Fruit fly (Drosophila melanogaster) whole organism, embryonic: ENCODE results near the gene CG12056.

Experiments
- Atf3 ChIP-seq: fragments of 200-800 bp; sonication (Bioruptor generic); optimal IDR thresholded peaks from 3 replicates; lab custom pipeline; 2016; ENCODE audit warnings: missing biosample characterization, missing genetic modification characterization
- B-H2 ChIP-seq: fragments of 200-800 bp; sonication (Bioruptor generic); optimal IDR thresholded peaks from 2 replicates; lab custom pipeline; 2018; ENCODE audit warnings: missing biosample characterization, mild to moderate bottlenecking, missing genetic modification characterization
- Bgb ChIP-seq: fragments of 200-800 bp; sonication (Bioruptor generic); IDR thresholded peaks from 2 replicates; pipeline ENCODE4 v1.3.6; 2022; ENCODE audit warnings: missing biosample characterization, missing genetic modification characterization; ENCODE audit not compliant: partially characterized antibody
- CG10209 ChIP-seq: fragments of 200-800 bp; sonication (Bioruptor generic); optimal IDR thresholded peaks from 3 replicates; lab custom pipeline; 2017; ENCODE audit warnings: missing biosample characterization, mild to moderate bottlenecking, missing genetic modification characterization, missing genetic modification reagents
- CG10366 ChIP-seq: fragments of 200-800 bp; sonication (Bioruptor generic); IDR thresholded peaks from 2 replicates; pipeline ENCODE4 v1.3.6; 2022; ENCODE audit warnings: missing biosample characterization, missing genetic modification characterization
- CG10979 ChIP-seq: fragments of 200-800 bp; sonication (Bioruptor generic); optimal IDR thresholded peaks from 2 replicates; lab custom pipeline; 2018; ENCODE audit warnings: missing biosample characterization, mild to moderate bottlenecking, missing genetic modification characterization, moderate library complexity
- CG11456 ChIP-seq: fragments of 200-800 bp; sonication (Bioruptor generic); IDR thresholded peaks from 3 replicates; pipeline ENCODE4 v1.3.6; 2022; ENCODE audit warnings: missing biosample characterization, missing genetic modification characterization
- CG11723 ChIP-seq: fragments of 200-800 bp; sonication (Bioruptor generic); optimal IDR thresholded peaks from 2 replicates; lab custom pipeline; 2017; ENCODE audit warnings: missing biosample characterization, mild to moderate bottlenecking, missing genetic modification characterization
- CG12104 ChIP-seq: fragments of 200-800 bp; sonication (Bioruptor generic); optimal IDR thresholded peaks from 3 replicates; lab custom pipeline; 2016; ENCODE audit warnings: missing biosample characterization, missing genetic modification characterization
- CG12155 ChIP-seq: fragments of 200-800 bp; sonication (Bioruptor generic); optimal IDR thresholded peaks from 3 replicates; lab custom pipeline; 2016; ENCODE audit warnings: missing biosample characterization, missing genetic modification characterization
- CG1233 ChIP-seq: fragments of 200-800 bp; sonication (Bioruptor generic); optimal IDR thresholded peaks from 4 replicates; lab custom pipeline; 2018; ENCODE audit warnings: missing biosample characterization, mild to moderate bottlenecking, missing genetic modification characterization
- CG15514 ChIP-seq: fragments of 200-800 bp; sonication (Bioruptor generic); optimal IDR thresholded peaks from 3 replicates; lab custom pipeline; 2017; ENCODE audit warnings: missing biosample characterization, missing genetic modification characterization, mild to moderate bottlenecking, moderate library complexity, missing genetic modification reagents
- CG15696 ChIP-seq: fragments of 200-800 bp; sonication (Bioruptor generic); optimal IDR thresholded peaks from 2 replicates; lab custom pipeline; 2019; ENCODE audit warnings: missing biosample characterization, mild to moderate bottlenecking, missing genetic modification characterization, moderate library complexity
- CG17568 ChIP-seq: fragments of 200-800 bp; sonication (Bioruptor generic); optimal IDR thresholded peaks from 2 replicates; lab custom pipeline; 2018; ENCODE audit warnings: missing biosample characterization, mild to moderate bottlenecking, missing genetic modification characterization, moderate library complexity
- CG17612 ChIP-seq: fragments of 200-800 bp; sonication (Bioruptor generic); IDR thresholded peaks from 2 replicates; pipeline ENCODE4 v1.3.6; 2022; ENCODE audit warnings: missing biosample characterization, missing genetic modification characterization
- CG1792 ChIP-seq: fragments of 200-800 bp; sonication (Bioruptor generic); optimal IDR thresholded peaks from 2 replicates; lab custom pipeline; 2016; ENCODE audit warnings: missing biosample characterization, missing genetic modification characterization
- CG1832 ChIP-seq: fragments of 200-800 bp; sonication (Bioruptor generic); optimal IDR thresholded peaks from 2 replicates; lab custom pipeline; 2017; ENCODE audit warnings: missing biosample characterization, mild to moderate bottlenecking, missing genetic modification characterization, inconsistent platforms
- CG3281 ChIP-seq: fragments of 200-800 bp; sonication (Bioruptor generic); optimal IDR thresholded peaks from 3 replicates; lab custom pipeline; 2017; ENCODE audit warnings: missing biosample characterization, mild to moderate bottlenecking, missing genetic modification characterization
- CG34224 ChIP-seq: fragments of 200-800 bp; sonication (Bioruptor generic); IDR thresholded peaks from 3 replicates; pipeline ENCODE4 v1.3.6; 2022; ENCODE audit warnings: missing biosample characterization, missing genetic modification characterization; ENCODE audit not compliant: partially characterized antibody
- CG3726 ChIP-seq: fragments of 200-800 bp; sonication (Bioruptor generic); IDR thresholded peaks from 3 replicates; pipeline ENCODE4, ENCODE4 v1.3.6; 2022; ENCODE audit warnings: missing biosample characterization, missing genetic modification characterization
- CG5245 ChIP-seq: fragments of 200-800 bp; sonication (Bioruptor generic); optimal IDR thresholded peaks from 3 replicates; lab custom pipeline; 2016; ENCODE audit warnings: missing biosample characterization, missing genetic modification characterization
- CG6654 ChIP-seq: fragments of 200-800 bp; sonication (Bioruptor generic); optimal IDR thresholded peaks from 2 replicates; lab custom pipeline; 2017; ENCODE audit warnings: missing biosample characterization, mild to moderate bottlenecking, missing genetic modification characterization
- CG7271 ChIP-seq: fragments of 200-800 bp; sonication (Bioruptor generic); optimal IDR thresholded peaks from 2 replicates; lab custom pipeline; 2018; ENCODE audit warnings: missing biosample characterization, mild to moderate bottlenecking, missing genetic modification characterization, moderate library complexity
- CG8944 ChIP-seq: fragments of 200-800 bp; sonication (Bioruptor generic); optimal IDR thresholded peaks from 3 replicates; lab custom pipeline; 2016; ENCODE audit warnings: missing biosample characterization, missing genetic modification characterization
- CG9876 ChIP-seq: fragments of 200-800 bp; sonication (Bioruptor generic); optimal IDR thresholded peaks from 2 replicates; lab custom pipeline; 2016; ENCODE audit warnings: missing biosample characterization, missing genetic modification characterization
- D19B ChIP-seq: fragments of 200-800 bp; sonication (Bioruptor generic); optimal IDR thresholded peaks from 2 replicates; lab custom pipeline; 2017; ENCODE audit warnings: missing biosample characterization, mild to moderate bottlenecking, missing genetic modification characterization
- Dip2 ChIP-seq: fragments of 200-800 bp; sonication (Bioruptor generic); IDR thresholded peaks from 2 replicates; pipeline ENCODE4 v1.3.6; 2022; ENCODE audit warnings: missing biosample characterization, missing genetic modification characterization
- Drgx ChIP-seq: fragments of 200-800 bp; sonication (Bioruptor generic); IDR thresholded peaks from 2 replicates; pipeline ENCODE4 v1.3.6; 2022; ENCODE audit warnings: missing biosample characterization, missing genetic modification characterization
- Hr3 ChIP-seq: fragments of 200-800 bp; sonication (Bioruptor generic); optimal IDR thresholded peaks from 3 replicates; lab custom pipeline; 2016; ENCODE audit warnings: missing biosample characterization, missing genetic modification characterization
- Mad ChIP-seq: fragments of 200-800 bp; sonication (Bioruptor generic); optimal IDR thresholded peaks from 2 replicates; lab custom pipeline; 2016; ENCODE audit warnings: missing biosample characterization, missing genetic modification characterization
- Mrtf ChIP-seq: fragments of 200-800 bp; sonication (Bioruptor generic); IDR thresholded peaks from 3 replicates; pipeline ENCODE4 v1.3.6; 2022; ENCODE audit warnings: missing biosample characterization, missing genetic modification characterization
- Nf-YB ChIP-seq: fragments of 200-800 bp; sonication (Bioruptor generic); optimal IDR thresholded peaks from 3 replicates; lab custom pipeline; 2019; ENCODE audit warnings: missing biosample characterization, mild to moderate bottlenecking, missing genetic modification characterization, moderate library complexity
- Poxn ChIP-seq: fragments of 200-800 bp; sonication (Bioruptor generic); IDR thresholded peaks from 2 replicates; pipeline ENCODE4 v1.3.6; 2022; ENCODE audit warnings: missing biosample characterization, missing genetic modification characterization
- bsh ChIP-seq, 2 experiments: fragments of 200-800 bp; sonication (Bioruptor generic); optimal IDR thresholded peaks; 2 replicates each; lab custom pipeline; 2017 to 2018; ENCODE audit warnings: mild to moderate bottlenecking in 2 of 2, missing biosample characterization in 2 of 2, missing genetic modification characterization in 2 of 2, moderate library complexity in 1 of 2
- crc ChIP-seq: fragments of 200-800 bp; sonication (Bioruptor generic); optimal IDR thresholded peaks from 2 replicates; lab custom pipeline; 2016; ENCODE audit warnings: missing biosample characterization, missing genetic modification characterization
- crp ChIP-seq, 2 experiments: fragments of 200-800 bp; sonication (Bioruptor generic); optimal IDR thresholded peaks; 2 replicates in 1 of 2; 3 replicates in 1 of 2; lab custom pipeline; 2017; ENCODE audit warnings: missing biosample characterization in 2 of 2, missing genetic modification characterization in 2 of 2, mild to moderate bottlenecking in 1 of 2, moderate library complexity in 1 of 2
- dmrt99B ChIP-seq: fragments of 200-800 bp; sonication (Bioruptor generic); optimal IDR thresholded peaks from 2 replicates; lab custom pipeline; 2018; ENCODE audit warnings: missing biosample characterization, mild to moderate bottlenecking, missing genetic modification characterization, moderate library complexity
- emc ChIP-seq: fragments of 200-800 bp; sonication (Bioruptor generic); optimal IDR thresholded peaks from 2 replicates; lab custom pipeline; 2016; ENCODE audit warnings: missing biosample characterization, missing genetic modification characterization
- gce ChIP-seq: fragments of 200-800 bp; sonication (Bioruptor generic); IDR thresholded peaks from 3 replicates; pipeline ENCODE4 v1.3.6; 2022; ENCODE audit warnings: missing biosample characterization, missing genetic modification characterization
- nom ChIP-seq: fragments of 200-800 bp; sonication (Bioruptor generic); optimal IDR thresholded peaks from 2 replicates; lab custom pipeline; 2017; ENCODE audit warnings: missing biosample characterization, missing genetic modification characterization, mild to moderate bottlenecking, moderate library complexity, missing genetic modification reagents
- odd ChIP-seq: fragments of 200-800 bp; sonication (Bioruptor generic); optimal IDR thresholded peaks from 2 replicates; lab custom pipeline; 2017; ENCODE audit warnings: missing biosample characterization, mild to moderate bottlenecking, missing genetic modification characterization
- onecut ChIP-seq: fragments of 200-800 bp; sonication (Bioruptor generic); IDR thresholded peaks from 2 replicates; pipeline ENCODE4 v1.3.6; 2022; ENCODE audit warnings: missing biosample characterization, missing genetic modification characterization
- pan ChIP-seq, 4 experiments: fragments of >200 bp in 3 of 4; fragments of 200-800 bp in 1 of 4; sonication (Bioruptor generic) in 1 of 4; optimal IDR thresholded peaks in 3 of 4; IDR thresholded peaks in 1 of 4; 2 replicates each; pipeline versions ENCODE4 v1.3.6 to Lab custom; 2017 to 2022; ENCODE audit warnings: missing biosample characterization in 2 of 4, missing genetic modification characterization in 2 of 4, mixed read lengths in 1 of 4
- pfk ChIP-seq: fragments of 200-800 bp; sonication (Bioruptor generic); optimal IDR thresholded peaks from 2 replicates; lab custom pipeline; 2018; ENCODE audit warnings: missing biosample characterization, mild to moderate bottlenecking, missing genetic modification characterization, moderate library complexity
- salm ChIP-seq: fragments of 200-800 bp; sonication (Bioruptor generic); optimal IDR thresholded peaks from 2 replicates; lab custom pipeline; 2018; ENCODE audit warnings: missing biosample characterization, mild to moderate bottlenecking, missing genetic modification characterization
- sob ChIP-seq: fragments of 200-800 bp; sonication (Bioruptor generic); IDR thresholded peaks from 2 replicates; pipeline ENCODE4 v1.3.6; 2022; ENCODE audit warnings: missing biosample characterization, missing genetic modification characterization
- unc-4 ChIP-seq: fragments of 200-800 bp; sonication (Bioruptor generic); IDR thresholded peaks from 2 replicates; pipeline ENCODE4 v1.3.6; 2022; ENCODE audit warnings: missing biosample characterization, missing genetic modification characterization; ENCODE audit not compliant: partially characterized antibody

Gene CG12056

DNA sequence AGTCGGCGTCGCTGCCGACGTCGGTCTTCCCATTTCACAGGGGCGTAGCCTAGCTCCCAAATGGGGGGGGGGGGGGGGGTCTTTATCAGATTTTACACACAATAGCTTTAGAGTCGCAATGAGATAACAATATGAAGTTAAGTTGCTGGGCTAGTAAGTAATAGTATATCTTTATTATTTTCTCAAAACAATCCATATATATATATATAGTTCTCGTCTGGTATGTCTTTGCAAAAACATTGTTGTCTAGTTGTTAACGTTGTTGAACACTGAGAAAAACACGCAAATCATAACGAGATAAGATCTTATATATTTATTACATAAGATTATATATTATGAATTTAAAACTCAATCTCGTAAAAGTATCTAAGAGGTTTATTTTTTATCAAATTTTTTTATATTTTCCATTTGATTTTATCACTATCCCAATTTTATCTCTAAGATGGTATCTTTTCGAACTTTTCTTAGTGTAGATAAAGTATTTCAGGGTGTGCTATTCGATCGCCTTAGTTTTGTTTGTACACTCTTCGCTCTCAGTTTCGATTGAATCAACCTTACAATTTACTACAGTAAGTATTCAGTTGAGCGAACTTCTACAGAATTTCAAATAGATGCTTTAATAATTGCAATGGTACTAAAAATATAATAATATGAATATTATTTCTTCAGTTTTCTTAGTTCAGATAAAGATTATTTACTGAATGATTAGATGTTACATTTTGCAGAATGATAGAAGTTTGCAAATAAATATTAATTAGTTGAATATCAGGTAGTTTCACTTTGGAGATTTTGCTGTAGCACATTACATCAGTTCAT, 9.6 kb downstream of the CG12056 start (continued):
- TF ChIP-seq CG11723 (GFP tag; lab: Kevin White, UChicago) = peak; percentile 51
- no peak for TF ChIP-seq Mad (GFP tag; lab: Kevin White, UChicago)
- no peak for TF ChIP-seq CG5245 (GFP tag; lab: Kevin White, UChicago)
- no peak for TF ChIP-seq pfk (GFP tag; lab: Kevin White, UChicago)
- TF ChIP-seq CG11456 = peak; percentile 97
- peak; percentile 36 for TF ChIP-seq CG17568 (GFP tag; lab: Kevin White, UChicago)
- no peak for TF ChIP-seq nom (GFP tag; lab: Kevin White, UChicago)
- TF ChIP-seq Hr3 (GFP tag; lab: Kevin White, UChicago) = peak; percentile 52
- no peak for TF ChIP-seq crp (GFP tag; optimal IDR thresholded peaks at IDR 0.05; lab: Kevin White, UChicago)
- no peak for TF ChIP-seq Atf3 (GFP tag; lab: Kevin White, UChicago)
- TF ChIP-seq CG3281 (GFP tag; lab: Kevin White, UChicago) = peak; percentile 88
- peak; percentile 83 for TF ChIP-seq B-H2 (GFP tag; lab: Kevin White, UChicago)
- no peak for TF ChIP-seq CG1792
- TF ChIP-seq D19B (GFP tag; lab: Kevin White, UChicago) = peak; percentile 73
- no peak for TF ChIP-seq pan (optimal IDR thresholded peaks at IDR 0.05; lab: Kevin White, UChicago)
- TF ChIP-seq pan (GFP tag; optimal IDR thresholded peaks at IDR 0.05 in 1 of 2, IDR thresholded peaks at IDR 0.05 in 1 of 2) = peak in 1 of 2 experiments; percentile 78
- peak; percentile 58 for TF ChIP-seq Nf-YB (GFP tag; lab: Kevin White, UChicago)
- TF ChIP-seq Bgb (GFP tag; lab: Robert Waterston, UW) = no peak
- TF ChIP-seq CG12104 (GFP tag; lab: Kevin White, UChicago) = peak; percentile 43
- TF ChIP-seq sob (GFP tag; lab: Robert Waterston, UW) = peak; percentile 84
- no peak for TF ChIP-seq CG34224 (GFP tag; lab: Robert Waterston, UW)
- peak; percentile 83 for TF ChIP-seq Drgx (GFP tag; lab: Robert Waterston, UW)
- TF ChIP-seq CG6654 (GFP tag; lab: Kevin White, UChicago) = peak; percentile 37
- TF ChIP-seq CG17612 (GFP tag; lab: Robert Waterston, UW) = 0 out of 2 replicates have a peak, but pooled peaks have one; percentile 49
- peak; percentile 10 for TF ChIP-seq salm
- TF ChIP-seq CG15696 (tag; lab: Kevin White, UChicago) = peak; percentile 34
- peak; percentile 47; the same call in 1 of the 2 replicates for TF ChIP-seq onecut
- no peak for TF ChIP-seq Dip2
- TF ChIP-seq CG1832 (GFP tag; lab: Kevin White, UChicago) = no peak
- TF ChIP-seq CG10979 (tag; lab: Kevin White, UChicago) = peak; percentile 57
- peak in 1 of 2 experiments; percentile 39 for TF ChIP-seq bsh (GFP tag; optimal IDR thresholded peaks at IDR 0.05; lab: Kevin White, UChicago)
- peak; percentile 81; the same call in 2 of the 3 replicates for TF ChIP-seq Mrtf (GFP tag; lab: Robert Waterston, UW)
- TF ChIP-seq odd (GFP tag; lab: Kevin White, UChicago) = peak; percentile 58
- peak; percentile 87 for TF ChIP-seq CG15514 (GFP tag; lab: Kevin White, UChicago)
- TF ChIP-seq emc (GFP tag; lab: Kevin White, UChicago) = no peak
- no peak for TF ChIP-seq crc
- TF ChIP-seq CG10366 (GFP tag; lab: Robert Waterston, UW) = peak; percentile 77
- peak; percentile 58 for TF ChIP-seq CG1233
- TF ChIP-seq CG8944 (GFP tag; lab: Kevin White, UChicago) = no peak
- TF ChIP-seq dmrt99B (tag; lab: Kevin White, UChicago) = peak; percentile 59
- peak; percentile 74 for TF ChIP-seq CG10209
- TF ChIP-seq gce (GFP tag; lab: Robert Waterston, UW) = peak; percentile 34; the same call in 1 of the 3 replicates
- TF ChIP-seq CG12155 = peak; percentile 19
- TF ChIP-seq unc-4 (GFP tag; lab: Robert Waterston, UW) = no peak
- TF ChIP-seq CG7271 = no peak
- TF ChIP-seq Poxn (GFP tag; lab: Robert Waterston, UW) = peak; percentile 65; the same call in 1 of the 2 replicates
- no peak for TF ChIP-seq CG3726 (GFP tag; lab: Robert Waterston, UW)
- no peak for TF ChIP-seq CG9876 (GFP tag; lab: Kevin White, UChicago)
